Worm (Caenorhabditis elegans) whole organism, L2 larva: ENCODE measurements around the gene cku-80.
A peak's percentile ranks its signal among the peaks of the same experiment; 100 is the strongest.

ENCODE experiments used
- F13H6.1 ChIP-seq: sonication (generic microtip); optimal IDR thresholded peaks from 2 replicates; lab custom pipeline; 2016; ENCODE audit warnings: missing genetic modification characterization, missing compliant biosample characterization
- R02D3.7 ChIP-seq: fragments of 150-350 bp; optimal IDR thresholded peaks from 2 replicates; lab custom pipeline; 2014; ENCODE audit warnings: missing biosample characterization, missing genetic modification characterization
- Y55F3AM.14 ChIP-seq: fragments of 200-800 bp; sonication (Bioruptor generic); optimal IDR thresholded peaks from 2 replicates; lab custom pipeline; 2018; ENCODE audit warnings: mild to moderate bottlenecking, missing genetic modification characterization, missing compliant biosample characterization
- ZK546.5 ChIP-seq: sonication (generic microtip); optimal IDR thresholded peaks from 2 replicates; lab custom pipeline; 2017; ENCODE audit warnings: missing biosample characterization, missing genetic modification characterization
- alr-1 ChIP-seq: fragments of 150-350 bp; optimal IDR thresholded peaks from 2 replicates; lab custom pipeline; 2014; ENCODE audit warnings: missing biosample characterization, missing genetic modification characterization
- aly-2 ChIP-seq: fragments of 150-350 bp; optimal IDR thresholded peaks from 2 replicates; lab custom pipeline; 2014; ENCODE audit warnings: missing biosample characterization, missing genetic modification characterization
- ceh-16 ChIP-seq: fragments of 150-350 bp; optimal IDR thresholded peaks from 2 replicates; lab custom pipeline; 2014; ENCODE audit warnings: missing biosample characterization, missing genetic modification characterization
- ceh-82 ChIP-seq: fragments of 150-350 bp; optimal IDR thresholded peaks from 2 replicates; lab custom pipeline; 2014; ENCODE audit warnings: missing biosample characterization, missing genetic modification characterization
- elt-3 ChIP-seq: sonication (generic microtip); optimal IDR thresholded peaks from 2 replicates; lab custom pipeline; 2017; ENCODE audit warnings: missing biosample characterization, missing genetic modification characterization
- lin-11 ChIP-seq: fragments of 150-350 bp; sonication (generic microtip); optimal IDR thresholded peaks from 2 replicates; lab custom pipeline; 2014; ENCODE audit warnings: missing biosample characterization, missing genetic modification characterization, inconsistent platforms, mixed read lengths
- lin-13 ChIP-seq: fragments of 150-350 bp; optimal IDR thresholded peaks from 2 replicates; lab custom pipeline; 2014; ENCODE audit warnings: missing biosample characterization, missing genetic modification reagents, missing genetic modification characterization
- lin-39 ChIP-seq: fragments of 150-350 bp; optimal IDR thresholded peaks from 2 replicates; lab custom pipeline; 2014; ENCODE audit warnings: missing biosample characterization, missing genetic modification reagents, missing genetic modification characterization
- lsy-2 ChIP-seq, 2 experiments: fragments of 150-350 bp in 1 of 2; sonication (generic microtip) in 1 of 2; optimal IDR thresholded peaks; 2 replicates each; lab custom pipeline; 2014 to 2017; ENCODE audit warnings: missing biosample characterization in 2 of 2, missing genetic modification characterization in 2 of 2
- mab-5 ChIP-seq: fragments of 150-350 bp; optimal IDR thresholded peaks from 2 replicates; lab custom pipeline; 2014; ENCODE audit warnings: missing biosample characterization, missing genetic modification characterization
- mbf-1 ChIP-seq: sonication (generic microtip); optimal IDR thresholded peaks from 2 replicates; lab custom pipeline; 2017; ENCODE audit warnings: missing biosample characterization, missing genetic modification characterization
- mdl-1 ChIP-seq, 2 experiments: fragments of 150-350 bp in 1 of 2; sonication (generic microtip) in 1 of 2; optimal IDR thresholded peaks; 2 replicates each; lab custom pipeline; 2017; ENCODE audit warnings: missing biosample characterization in 2 of 2, missing genetic modification characterization in 2 of 2
- nhr-10 ChIP-seq: sonication (generic microtip); optimal IDR thresholded peaks from 2 replicates; lab custom pipeline; 2017; ENCODE audit warnings: missing biosample characterization, missing genetic modification characterization
- nhr-11 ChIP-seq: fragments of 150-350 bp; optimal IDR thresholded peaks from 2 replicates; lab custom pipeline; 2014; ENCODE audit warnings: missing biosample characterization, missing genetic modification characterization
- nhr-12 ChIP-seq: fragments of 150-350 bp; optimal IDR thresholded peaks from 2 replicates; lab custom pipeline; 2014; ENCODE audit warnings: missing biosample characterization, missing genetic modification characterization
- nhr-129 ChIP-seq: fragments of 150-350 bp; optimal IDR thresholded peaks from 2 replicates; lab custom pipeline; 2014; ENCODE audit warnings: missing biosample characterization, missing genetic modification characterization
- nhr-21 ChIP-seq: fragments of 150-350 bp; optimal IDR thresholded peaks from 2 replicates; lab custom pipeline; 2014; ENCODE audit warnings: missing biosample characterization, missing genetic modification characterization
- nhr-23 ChIP-seq: fragments of 150-350 bp; optimal IDR thresholded peaks from 2 replicates; lab custom pipeline; 2014; ENCODE audit warnings: missing biosample characterization, missing genetic modification reagents, missing genetic modification characterization
- nhr-237 ChIP-seq: fragments of 150-350 bp; optimal IDR thresholded peaks from 2 replicates; lab custom pipeline; 2014; ENCODE audit warnings: missing biosample characterization, missing genetic modification characterization
- nhr-6 ChIP-seq: fragments of 150-350 bp; optimal IDR thresholded peaks from 2 replicates; lab custom pipeline; 2014; ENCODE audit warnings: missing biosample characterization, missing genetic modification characterization
- nhr-77 ChIP-seq: fragments of 150-350 bp; optimal IDR thresholded peaks from 2 replicates; lab custom pipeline; 2014; ENCODE audit warnings: missing biosample characterization, missing genetic modification characterization
- peb-1 ChIP-seq: fragments of 150-350 bp; optimal IDR thresholded peaks from 2 replicates; lab custom pipeline; 2014; ENCODE audit warnings: missing biosample characterization, missing genetic modification characterization
- sma-9 ChIP-seq, 2 experiments: fragments of 150-350 bp in 1 of 2; sonication (generic microtip) in 1 of 2; optimal IDR thresholded peaks; 2 replicates each; lab custom pipeline; 2014 to 2016; ENCODE audit warnings: missing genetic modification characterization in 2 of 2, mild to moderate bottlenecking in 1 of 2, missing biosample characterization in 1 of 2, missing compliant biosample characterization in 1 of 2, missing genetic modification reagents in 1 of 2, moderate library complexity in 1 of 2
- snpc-4 ChIP-seq: fragments of 150-350 bp; optimal IDR thresholded peaks from 2 replicates; lab custom pipeline; 2014; ENCODE audit warnings: missing biosample characterization, missing genetic modification characterization
- unc-39 ChIP-seq: fragments of 150-350 bp; optimal IDR thresholded peaks from 2 replicates; lab custom pipeline; 2014; ENCODE audit warnings: missing biosample characterization, missing genetic modification characterization
- unc-55 ChIP-seq: fragments of 150-350 bp; sonication (generic microtip); optimal IDR thresholded peaks from 3 replicates; lab custom pipeline; 2014; ENCODE audit warnings: missing biosample characterization, missing genetic modification reagents, missing genetic modification characterization
- unc-62 ChIP-seq: fragments of 150-350 bp; optimal IDR thresholded peaks from 2 replicates; lab custom pipeline; 2014; ENCODE audit warnings: missing biosample characterization, missing genetic modification reagents, missing genetic modification characterization
- zag-1 ChIP-seq: fragments of 150-350 bp; optimal IDR thresholded peaks from 2 replicates; lab custom pipeline; 2014; ENCODE audit warnings: missing biosample characterization, missing genetic modification characterization
- ztf-11 ChIP-seq: sonication (generic microtip); optimal IDR thresholded peaks from 2 replicates; lab custom pipeline; 2017; ENCODE audit warnings: missing biosample characterization, missing genetic modification characterization
- ztf-4 ChIP-seq: fragments of 150-350 bp; optimal IDR thresholded peaks from 2 replicates; lab custom pipeline; 2014; ENCODE audit warnings: missing biosample characterization, missing genetic modification characterization

cku-80 gene

ce11 chrIII:4428797-4429196 is 9.1 kb downstream of the cku-80 start:
- no peak for TF ChIP-seq lsy-2 (tag; optimal IDR thresholded peaks at IDR 0.05; lab: Kevin White, UChicago)
- no peak for TF ChIP-seq nhr-237
- no peak for TF ChIP-seq unc-39 (tag; lab: Kevin White, UChicago)
- no peak for TF ChIP-seq ceh-82 (tag; lab: Kevin White, UChicago)
- TF ChIP-seq alr-1 (tag; lab: Kevin White, UChicago): no peak
- no peak for TF ChIP-seq nhr-77 (tag; lab: Kevin White, UChicago)
- TF ChIP-seq Y55F3AM.14 (GFP tag; lab: Kevin White, UChicago): no peak
- no peak for TF ChIP-seq nhr-21 (tag; lab: Kevin White, UChicago)
- TF ChIP-seq lin-39 (tag; lab: Kevin White, UChicago): no peak
- TF ChIP-seq lin-11 (tag; lab: Kevin White, UChicago): no peak
- no peak for TF ChIP-seq nhr-11
- no peak for TF ChIP-seq ceh-16 (tag; lab: Kevin White, UChicago)
- peak; percentile 11 for TF ChIP-seq unc-55
- peak; percentile 14 for TF ChIP-seq nhr-129 (tag; lab: Kevin White, UChicago)
- no peak for TF ChIP-seq nhr-12 (tag; lab: Kevin White, UChicago)
- TF ChIP-seq, all 48 proteins: peak for 2

- TF ChIP-seq F13H6.1 (tag; lab: Kevin White, UChicago) (no peak), nhr-11 (no peak), mbf-1 (tag; lab: Kevin White, UChicago) (no peak), peb-1 (tag; lab: Kevin White, UChicago) (no peak), mab-5 (tag; lab: Kevin White, UChicago) (no peak), nhr-129 (tag; lab: Kevin White, UChicago) (no peak), lin-11 (tag; lab: Kevin White, UChicago) (no peak), zag-1 (tag; lab: Kevin White, UChicago) (no peak), unc-62 (GFP tag; lab: Kevin White, UChicago) (no peak), aly-2 (tag; lab: Kevin White, UChicago) (no peak), ZK546.5 (no peak), lin-39 (tag; lab: Kevin White, UChicago) (no peak), snpc-4 (tag; lab: Kevin White, UChicago) (no peak), lsy-2 (tag; optimal IDR thresholded peaks at IDR 0.05; lab: Kevin White, UChicago) (no peak)
Observed at ce11 chrIII:4429402-4429801, 9.8 kb downstream of the cku-80 start, which contains the start of gene C28A5.6. C28A5.6 (minus strand) TSS chrIII:4429502.

- TF ChIP-seq nhr-21 (tag; lab: Kevin White, UChicago) (no peak), lsy-2 (tag; optimal IDR thresholded peaks at IDR 0.05; lab: Kevin White, UChicago) (no peak)
Observed at ce11 chrIII:4434294-4434781, 14.7 kb downstream of the cku-80 start, which contains the start of gene C28A5.1. C28A5.1 (minus strand) TSS chrIII:4434344.

ce11 chrIII:4435262-4435661 is 15.6 kb downstream of the cku-80 start:
- TF ChIP-seq unc-39 (tag; lab: Kevin White, UChicago): no peak
- no peak for TF ChIP-seq lsy-2 (tag; optimal IDR thresholded peaks at IDR 0.05; lab: Kevin White, UChicago)
- TF ChIP-seq lin-11 (tag; lab: Kevin White, UChicago): no peak
- no peak for TF ChIP-seq sma-9 (GFP tag; optimal IDR thresholded peaks at IDR 0.05; lab: Kevin White, UChicago)
- no peak for TF ChIP-seq sma-9 (tag; optimal IDR thresholded peaks at IDR 0.05; lab: Kevin White, UChicago)
- TF ChIP-seq nhr-23 (tag; lab: Kevin White, UChicago): no peak
- no peak for TF ChIP-seq R02D3.7 (tag; lab: Kevin White, UChicago)
- no peak for TF ChIP-seq lin-13 (GFP tag; lab: Kevin White, UChicago)
- TF ChIP-seq ztf-4 (tag; lab: Kevin White, UChicago): no peak
- TF ChIP-seq mdl-1 (tag; optimal IDR thresholded peaks at IDR 0.05; lab: Kevin White, UChicago): no peak
- TF ChIP-seq ceh-16 (tag; lab: Kevin White, UChicago): no peak
- no peak for TF ChIP-seq nhr-6
- no peak for TF ChIP-seq nhr-10 (tag; lab: Kevin White, UChicago)
- TF ChIP-seq ztf-11: no peak
- no peak for TF ChIP-seq elt-3
- no peak for TF ChIP-seq nhr-77 (tag; lab: Kevin White, UChicago)
- TF ChIP-seq mbf-1 (tag; lab: Kevin White, UChicago): no peak
- no peak for TF ChIP-seq nhr-11
